Worm (Caenorhabditis elegans): ENCODE results near the gene mfsd-11.

DNA sequence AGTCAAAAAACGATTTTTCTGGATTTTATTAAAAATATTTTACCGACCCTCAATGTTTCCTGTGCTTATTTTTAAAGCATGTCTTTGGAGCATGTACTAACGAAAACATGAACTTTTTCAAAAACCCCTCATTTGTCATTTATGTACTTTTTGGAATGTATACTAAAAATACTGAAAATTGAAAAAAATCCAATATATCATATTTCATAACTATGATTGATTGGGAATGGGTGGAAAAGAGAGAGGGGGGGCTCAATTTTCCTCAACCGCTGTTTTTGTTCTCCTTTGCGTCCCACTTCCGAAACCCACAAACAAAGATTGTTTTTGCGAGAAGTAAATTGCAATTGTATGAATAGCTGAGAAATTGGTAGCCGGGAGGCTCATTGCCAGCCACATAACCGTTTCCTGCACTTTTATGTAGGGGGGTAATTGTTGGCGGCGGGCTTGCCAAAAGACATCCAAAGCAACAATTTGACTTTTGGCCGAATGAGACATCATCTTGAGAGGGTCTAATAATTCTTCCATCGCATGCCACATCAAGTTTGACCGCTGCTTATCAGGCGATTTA, 26.0 kb upstream of the mfsd-11 start:
- no peak for TF ChIP-seq snpc-4 (tag; optimal IDR thresholded peaks at IDR 0.05)
- no peak for TF ChIP-seq aly-2 (tag; optimal IDR thresholded peaks at IDR 0.05)
- no peak for TF ChIP-seq elt-1 (tag; optimal IDR thresholded peaks at IDR 0.05)
- TF ChIP-seq elt-3 (tag; optimal IDR thresholded peaks at IDR 0.05) = no peak
- no peak for TF ChIP-seq egl-27 (tag; optimal IDR thresholded peaks at IDR 0.05)

Data from whole organism, L2 larva.